Worm (Caenorhabditis elegans): ENCODE results near the gene F38E9.1.

- TF ChIP-seq swsn-7 (tag; optimal IDR thresholded peaks at IDR 0.05) (no peak), nhr-12 (tag; optimal IDR thresholded peaks at IDR 0.05) (no peak), dpl-1 (GFP tag; optimal IDR thresholded peaks at IDR 0.05) (no peak), snpc-4 (tag; optimal IDR thresholded peaks at IDR 0.05) (no peak), ama-1 (optimal IDR thresholded peaks at IDR 0.05) (no peak), fos-1 (tag; optimal IDR thresholded peaks at IDR 0.05) (no peak), fkh-10 (GFP tag; optimal IDR thresholded peaks at IDR 0.05) (no peak), zip-4 (GFP tag; optimal IDR thresholded peaks at IDR 0.05) (no peak), jun-1 (tag; optimal IDR thresholded peaks at IDR 0.05) (no peak)
Measured at ce11 chrX:16494630-16495029, 23.8 kb downstream of the F38E9.1 start, which contains the start of gene K05G3.2.
